Worm (Caenorhabditis elegans): ENCODE data around the gene F10D2.10.

DNA sequence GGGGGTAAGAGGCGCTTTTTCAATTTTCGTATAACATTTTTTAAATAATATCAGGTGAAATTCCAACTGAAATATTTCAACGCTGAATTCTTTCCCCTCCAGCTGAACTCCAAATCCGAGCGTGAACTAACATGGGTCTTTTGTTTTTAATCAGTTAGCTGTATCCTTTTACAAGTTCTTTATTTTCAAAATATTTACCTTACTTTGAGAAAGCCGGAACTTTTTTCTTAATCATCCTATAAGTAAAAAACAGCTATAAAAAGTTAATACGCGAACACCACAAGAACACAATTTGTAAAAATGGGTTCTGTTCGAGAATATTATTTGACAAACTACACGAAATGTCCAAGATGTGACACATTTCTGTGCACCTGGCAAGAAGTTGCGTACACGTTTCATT, 8.2 kb upstream of the F10D2.10 start, which contains the start of gene srh-83:
- no peak for TF ChIP-seq hrde-1 (tag; optimal IDR thresholded peaks at IDR 0.05; ENCODE audit: borderline replicate concordance)
- no peak for TF ChIP-seq pha-4 (tag; optimal IDR thresholded peaks at IDR 0.05)

Data from whole organism, young adult.